Fruit fly (Drosophila melanogaster) whole organism, wandering third instar larva: ENCODE data around the gene BomBc3.
A peak's percentile ranks its signal among the peaks of the same experiment; 100 is the strongest.

Experiments
- Abd-B ChIP-seq: fragments of >200 bp; optimal IDR thresholded peaks from 2 replicates; lab custom pipeline; 2017; ENCODE audit warnings: missing biosample characterization, missing genetic modification characterization
- CG9705 ChIP-seq: fragments of 200-800 bp; sonication (Bioruptor generic); optimal IDR thresholded peaks from 2 replicates; lab custom pipeline; 2018; ENCODE audit warnings: missing biosample characterization, mild to moderate bottlenecking, missing genetic modification characterization
- dl ChIP-seq, 2 experiments: fragments of 175-275, 200-275 bp in 1 of 2; fragments of 200-275 bp in 1 of 2; sonication (Bioruptor generic); optimal IDR thresholded peaks; lab custom pipeline; 2018; ENCODE audit warnings: mild to moderate bottlenecking in 2 of 2, missing biosample characterization in 2 of 2, missing genetic modification characterization in 2 of 2, moderate library complexity in 2 of 2; ENCODE audit not compliant: partially characterized antibody in 2 of 2, insufficient read depth in 1 of 2
- h ChIP-seq: fragments of 200-800 bp; sonication (Bioruptor generic); optimal IDR thresholded peaks from 3 replicates; lab custom pipeline; 2016; ENCODE audit warnings: missing biosample characterization, mild to moderate bottlenecking, missing genetic modification characterization
- lola ChIP-seq: fragments of >200 bp; optimal IDR thresholded peaks from 2 replicates; lab custom pipeline; 2017; ENCODE audit warnings: missing biosample characterization, missing genetic modification characterization
- pan ChIP-seq: fragments of >200 bp; optimal IDR thresholded peaks from 2 replicates; lab custom pipeline; 2017
- psq ChIP-seq: fragments of 200-800 bp; sonication (Bioruptor generic); optimal IDR thresholded peaks from 3 replicates; lab custom pipeline; 2017; ENCODE audit warnings: missing biosample characterization, mild to moderate bottlenecking, missing genetic modification characterization, moderate library complexity
- sv ChIP-seq: fragments of 200-800 bp; sonication (Bioruptor generic); optimal IDR thresholded peaks from 3 replicates; lab custom pipeline; 2016; ENCODE audit warnings: missing biosample characterization, missing genetic modification characterization
- usp ChIP-seq: fragments of >200 bp; optimal IDR thresholded peaks from 2 replicates; lab custom pipeline; 2017; ENCODE audit warnings: missing biosample characterization, missing genetic modification characterization

DNA sequence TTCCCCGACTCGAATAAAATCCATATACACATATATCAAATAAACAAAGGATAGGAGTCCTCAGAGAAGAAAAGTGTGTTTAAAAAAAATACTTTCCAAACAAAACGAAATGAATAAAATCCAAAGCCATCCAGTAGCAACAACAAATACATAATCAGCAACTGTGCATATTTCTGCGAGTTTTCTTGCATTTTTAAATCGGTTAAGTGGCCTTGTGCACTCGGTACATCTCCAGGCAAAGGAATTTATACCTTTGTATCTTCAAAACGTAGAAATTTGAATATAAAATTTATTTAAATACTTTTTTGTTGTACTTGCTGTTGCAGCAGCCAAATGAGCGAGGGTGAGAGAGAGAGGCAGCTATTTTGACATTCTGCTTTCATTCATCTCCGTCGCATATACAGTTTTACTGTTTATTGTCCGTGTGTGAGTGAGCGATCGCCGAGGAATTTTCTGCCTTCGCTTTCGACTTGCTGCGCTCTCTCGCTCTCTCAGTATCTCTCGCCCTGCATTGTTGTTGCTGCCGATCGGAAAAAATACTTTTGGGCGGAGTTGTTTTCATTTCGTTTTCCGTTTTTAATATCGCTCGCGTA lies 44.5 kb upstream of the BomBc3 start:
- no peak for TF ChIP-seq pan (lab: Kevin White, UChicago)
- TF ChIP-seq usp (GFP tag; lab: Kevin White, UChicago): no peak
- no peak for TF ChIP-seq CG9705 (GFP tag; lab: Kevin White, UChicago)
- TF ChIP-seq lola (GFP tag; lab: Kevin White, UChicago): no peak
- TF ChIP-seq Abd-B: no peak
- no peak for TF ChIP-seq h
- peak; percentile 75 to 76 for TF ChIP-seq dl (GFP tag; optimal IDR thresholded peaks at IDR 0.05; lab: Kevin White, UChicago; ENCODE audit: insufficient read depth in 1 of 2, partially characterized antibody in 2 of 2)
- peak; percentile 82 for TF ChIP-seq psq
- TF ChIP-seq sv (GFP tag; lab: Kevin White, UChicago): no peak
